Fruit fly (Drosophila melanogaster) whole organism, embryonic: Measurements from ENCODE around the gene jim.
A peak's percentile ranks its signal among the peaks of the same experiment; 100 is the strongest.

ENCODE experiments used
- CG10654 ChIP-seq: fragments of 200-800 bp; sonication (Bioruptor generic); optimal IDR thresholded peaks from 2 replicates; lab custom pipeline; 2016; ENCODE audit warnings: missing biosample characterization, missing genetic modification characterization
- CG12219 ChIP-seq: fragments of 200-800 bp; sonication (Bioruptor generic); optimal IDR thresholded peaks from 3 replicates; lab custom pipeline; 2018; ENCODE audit warnings: missing biosample characterization, mild to moderate bottlenecking, missing genetic modification characterization
- CG12769 ChIP-seq: fragments of 200-800 bp; sonication (Bioruptor generic); optimal IDR thresholded peaks from 2 replicates; lab custom pipeline; 2019; ENCODE audit warnings: missing biosample characterization, mild to moderate bottlenecking, missing genetic modification characterization, moderate library complexity
- CG13296 ChIP-seq: fragments of 200-800 bp; sonication (Bioruptor generic); optimal IDR thresholded peaks from 3 replicates; lab custom pipeline; 2018; ENCODE audit warnings: missing biosample characterization, mild to moderate bottlenecking, missing genetic modification characterization
- CG13775 ChIP-seq: fragments of 200-800 bp; sonication (Bioruptor generic); optimal IDR thresholded peaks from 3 replicates; lab custom pipeline; 2017; ENCODE audit warnings: missing biosample characterization, mild to moderate bottlenecking, missing genetic modification characterization
- CG17612 ChIP-seq: fragments of 200-800 bp; sonication (Bioruptor generic); IDR thresholded peaks from 2 replicates; pipeline ENCODE4 v1.3.6; 2022; ENCODE audit warnings: missing biosample characterization, missing genetic modification characterization
- CG17802 ChIP-seq: fragments of 200-800 bp; sonication (Bioruptor generic); optimal IDR thresholded peaks from 2 replicates; lab custom pipeline; 2018; ENCODE audit warnings: missing biosample characterization, mild to moderate bottlenecking, missing genetic modification characterization, moderate library complexity
- CG2116 ChIP-seq: fragments of 200-800 bp; sonication (Bioruptor generic); optimal IDR thresholded peaks from 3 replicates; lab custom pipeline; 2018; ENCODE audit warnings: missing biosample characterization, mild to moderate bottlenecking, missing genetic modification characterization
- CG2678 ChIP-seq: fragments of 200-800 bp; sonication (Bioruptor generic); optimal IDR thresholded peaks from 3 replicates; lab custom pipeline; 2019; ENCODE audit warnings: missing biosample characterization, mild to moderate bottlenecking, missing genetic modification characterization, moderate library complexity
- CG6813 ChIP-seq: fragments of 200-800 bp; sonication (Bioruptor generic); optimal IDR thresholded peaks from 2 replicates; lab custom pipeline; 2017; ENCODE audit warnings: missing biosample characterization, missing genetic modification characterization, mild to moderate bottlenecking, moderate library complexity, missing genetic modification reagents
- CG7745 ChIP-seq: fragments of 200-800 bp; sonication (Bioruptor generic); optimal IDR thresholded peaks from 2 replicates; lab custom pipeline; 2018; ENCODE audit warnings: missing biosample characterization, mild to moderate bottlenecking, missing genetic modification characterization, moderate library complexity
- CrebB ChIP-seq: fragments of 200-800 bp; sonication (Bioruptor generic); optimal IDR thresholded peaks from 3 replicates; lab custom pipeline; 2018; ENCODE audit warnings: missing biosample characterization, mild to moderate bottlenecking, missing genetic modification characterization
- D ChIP-seq, 2 experiments: fragments of 200-800 bp in 1 of 2; fragments of >200 bp in 1 of 2; sonication (Bioruptor generic) in 1 of 2; optimal IDR thresholded peaks; 2 replicates in 1 of 2; 3 replicates in 1 of 2; lab custom pipeline; 2017; ENCODE audit warnings: mild to moderate bottlenecking in 1 of 2, missing biosample characterization in 1 of 2, missing genetic modification characterization in 1 of 2, missing genetic modification reagents in 1 of 2
- D19B ChIP-seq: fragments of 200-800 bp; sonication (Bioruptor generic); optimal IDR thresholded peaks from 2 replicates; lab custom pipeline; 2017; ENCODE audit warnings: missing biosample characterization, mild to moderate bottlenecking, missing genetic modification characterization
- ERR ChIP-seq: fragments of 200-800 bp; sonication (Bioruptor generic); optimal IDR thresholded peaks from 2 replicates; lab custom pipeline; 2016; ENCODE audit warnings: missing biosample characterization, missing genetic modification characterization
- Ets65A ChIP-seq: fragments of 200-800 bp; sonication (Bioruptor generic); peaks from one replicate; lab custom pipeline; 2016; ENCODE audit warnings: missing biosample characterization, missing genetic modification characterization
- HHEX ChIP-seq: fragments of 200-800 bp; sonication (Bioruptor generic); optimal IDR thresholded peaks from 3 replicates; lab custom pipeline; 2017; ENCODE audit warnings: missing biosample characterization, mild to moderate bottlenecking, missing genetic modification characterization, missing genetic modification reagents
- HmgZ ChIP-seq: fragments of 200-800 bp; sonication (Bioruptor generic); optimal IDR thresholded peaks from 2 replicates; lab custom pipeline; 2018; ENCODE audit warnings: missing biosample characterization, mild to moderate bottlenecking, missing genetic modification characterization
- Hsf ChIP-seq: fragments of 200-800 bp; sonication (Bioruptor generic); optimal IDR thresholded peaks from 3 replicates; lab custom pipeline; 2016; ENCODE audit warnings: missing biosample characterization, missing genetic modification characterization
- Lpt ChIP-seq: fragments of >200 bp; optimal IDR thresholded peaks from 2 replicates; lab custom pipeline; 2018; ENCODE audit warnings: missing biosample characterization, missing genetic modification characterization
- NC2β ChIP-seq: fragments of 200-800 bp; sonication (Bioruptor generic); optimal IDR thresholded peaks from 2 replicates; lab custom pipeline; 2016; ENCODE audit warnings: missing biosample characterization, missing genetic modification characterization
- Pdp1 ChIP-seq, 2 experiments: fragments of 200-800 bp; sonication (Bioruptor generic); optimal IDR thresholded peaks; 3 replicates each; lab custom pipeline; 2016; ENCODE audit warnings: missing biosample characterization in 2 of 2, missing genetic modification characterization in 2 of 2, mild to moderate bottlenecking in 1 of 2, moderate library complexity in 1 of 2
- Scr ChIP-seq: fragments of 200-800 bp; sonication (Bioruptor generic); IDR thresholded peaks from 2 replicates; pipeline ENCODE4 v1.3.6; 2022; ENCODE audit warnings: missing biosample characterization, missing genetic modification characterization; ENCODE audit not compliant: partially characterized antibody
- Six4 ChIP-seq: fragments of 200-800 bp; sonication (Bioruptor generic); optimal IDR thresholded peaks from 2 replicates; lab custom pipeline; 2016; ENCODE audit warnings: missing biosample characterization, missing genetic modification characterization
- Sox102F ChIP-seq: fragments of 200-800 bp; sonication (Bioruptor generic); optimal IDR thresholded peaks from 2 replicates; lab custom pipeline; 2018; ENCODE audit warnings: missing biosample characterization, mild to moderate bottlenecking, missing genetic modification characterization, moderate library complexity
- abd-A ChIP-seq: fragments of 200-800 bp; sonication (Bioruptor generic); optimal IDR thresholded peaks from 3 replicates; lab custom pipeline; 2019; ENCODE audit warnings: missing biosample characterization, mild to moderate bottlenecking, missing genetic modification characterization, moderate library complexity
- bigmax ChIP-seq: fragments of 200-800 bp; sonication (Bioruptor generic); optimal IDR thresholded peaks from 2 replicates; lab custom pipeline; 2018; ENCODE audit warnings: missing biosample characterization, mild to moderate bottlenecking, missing genetic modification characterization
- cad ChIP-seq: fragments of >200 bp; optimal IDR thresholded peaks from 2 replicates; lab custom pipeline; 2017; ENCODE audit warnings: missing biosample characterization, missing genetic modification characterization
- dan ChIP-seq: fragments of 200-800 bp; sonication (Bioruptor generic); IDR thresholded peaks from 2 replicates; pipeline ENCODE4 v1.3.6; 2022; ENCODE audit warnings: missing biosample characterization, missing genetic modification characterization
- ham ChIP-seq: fragments of 200-800 bp; sonication (Bioruptor generic); IDR thresholded peaks from 2 replicates; pipeline ENCODE4 v1.3.6; 2022; ENCODE audit warnings: missing biosample characterization, missing genetic modification characterization
- hkb ChIP-seq, 2 experiments: fragments of 200-800 bp in 1 of 2; fragments of >200 bp in 1 of 2; sonication (Bioruptor generic) in 1 of 2; IDR thresholded peaks in 1 of 2; optimal IDR thresholded peaks in 1 of 2; 2 replicates each; pipeline versions ENCODE4 v1.3.6 to Lab custom; 2017 to 2022; ENCODE audit warnings: missing biosample characterization in 1 of 2, missing genetic modification characterization in 1 of 2
- ind ChIP-seq: fragments of 200-800 bp; sonication (Bioruptor generic); optimal IDR thresholded peaks from 3 replicates; lab custom pipeline; 2016; ENCODE audit warnings: missing biosample characterization, missing genetic modification characterization
- inv ChIP-seq: fragments of 200-800 bp; sonication (Bioruptor generic); IDR thresholded peaks from 2 replicates; pipeline ENCODE4 v1.3.6; 2022; ENCODE audit warnings: missing biosample characterization, missing genetic modification characterization; ENCODE audit not compliant: partially characterized antibody
- lov ChIP-seq, 2 experiments: fragments of 200-800 bp in 1 of 2; fragments of >200 bp in 1 of 2; sonication (Bioruptor generic) in 1 of 2; IDR thresholded peaks in 1 of 2; optimal IDR thresholded peaks in 1 of 2; 2 replicates in 1 of 2; 3 replicates in 1 of 2; pipeline versions ENCODE4 v1.3.6 to Lab custom; 2017 to 2022; ENCODE audit warnings: missing biosample characterization in 1 of 2, missing genetic modification characterization in 1 of 2
- mam ChIP-seq: fragments of 200-800 bp; sonication (Bioruptor generic); optimal IDR thresholded peaks from 3 replicates; lab custom pipeline; 2016; ENCODE audit warnings: missing biosample characterization, missing genetic modification characterization
- mirr ChIP-seq: fragments of 200-800 bp; sonication (Bioruptor generic); optimal IDR thresholded peaks from 3 replicates; lab custom pipeline; 2018; ENCODE audit warnings: missing biosample characterization, mild to moderate bottlenecking, missing genetic modification characterization
- odd ChIP-seq: fragments of 200-800 bp; sonication (Bioruptor generic); optimal IDR thresholded peaks from 2 replicates; lab custom pipeline; 2017; ENCODE audit warnings: missing biosample characterization, mild to moderate bottlenecking, missing genetic modification characterization
- pan ChIP-seq, 4 experiments: fragments of >200 bp in 3 of 4; fragments of 200-800 bp in 1 of 4; sonication (Bioruptor generic) in 1 of 4; optimal IDR thresholded peaks in 3 of 4; IDR thresholded peaks in 1 of 4; 2 replicates each; pipeline versions ENCODE4 v1.3.6 to Lab custom; 2017 to 2022; ENCODE audit warnings: missing biosample characterization in 2 of 4, missing genetic modification characterization in 2 of 4, mixed read lengths in 1 of 4
- repo ChIP-seq: fragments of 200-800 bp; sonication (Bioruptor generic); optimal IDR thresholded peaks from 2 replicates; lab custom pipeline; 2016; ENCODE audit warnings: missing biosample characterization, missing genetic modification characterization
- rib ChIP-seq: fragments of 200-800 bp; sonication (Bioruptor generic); IDR thresholded peaks from 2 replicates; pipeline ENCODE4 v1.3.6; 2022; ENCODE audit warnings: missing biosample characterization, missing genetic modification characterization
- schlank ChIP-seq: fragments of 200-800 bp; sonication (Bioruptor generic); optimal IDR thresholded peaks from 2 replicates; lab custom pipeline; 2018; ENCODE audit warnings: missing biosample characterization, mild to moderate bottlenecking, missing genetic modification characterization
- sens ChIP-seq: fragments of 200-800 bp; sonication (Bioruptor generic); peaks from one replicate; lab custom pipeline; 2016; ENCODE audit warnings: missing biosample characterization, missing genetic modification characterization
- stc ChIP-seq: fragments of 200-800 bp; sonication (Bioruptor generic); IDR thresholded peaks from 2 replicates; pipeline ENCODE4 v1.3.6; 2022; ENCODE audit warnings: missing biosample characterization, missing genetic modification characterization
- tio ChIP-seq: fragments of 200-800 bp; sonication (Bioruptor generic); optimal IDR thresholded peaks from 2 replicates; lab custom pipeline; 2017; ENCODE audit warnings: missing biosample characterization, missing genetic modification characterization, inconsistent platforms
- wek ChIP-seq: fragments of 200-800 bp; sonication (Bioruptor generic); optimal IDR thresholded peaks from 3 replicates; lab custom pipeline; 2018; ENCODE audit warnings: missing biosample characterization, mild to moderate bottlenecking, missing genetic modification characterization, moderate library complexity
- zfh1 ChIP-seq: fragments of 200-800 bp; sonication (Bioruptor generic); IDR thresholded peaks from 3 replicates; pipeline ENCODE4 v1.3.6; 2022; ENCODE audit warnings: missing biosample characterization, missing genetic modification characterization
- zfh2 ChIP-seq: fragments of 200-800 bp; sonication (Bioruptor generic); optimal IDR thresholded peaks from 2 replicates; lab custom pipeline; 2016; ENCODE audit warnings: missing biosample characterization, missing genetic modification characterization

jim gene

DNA sequence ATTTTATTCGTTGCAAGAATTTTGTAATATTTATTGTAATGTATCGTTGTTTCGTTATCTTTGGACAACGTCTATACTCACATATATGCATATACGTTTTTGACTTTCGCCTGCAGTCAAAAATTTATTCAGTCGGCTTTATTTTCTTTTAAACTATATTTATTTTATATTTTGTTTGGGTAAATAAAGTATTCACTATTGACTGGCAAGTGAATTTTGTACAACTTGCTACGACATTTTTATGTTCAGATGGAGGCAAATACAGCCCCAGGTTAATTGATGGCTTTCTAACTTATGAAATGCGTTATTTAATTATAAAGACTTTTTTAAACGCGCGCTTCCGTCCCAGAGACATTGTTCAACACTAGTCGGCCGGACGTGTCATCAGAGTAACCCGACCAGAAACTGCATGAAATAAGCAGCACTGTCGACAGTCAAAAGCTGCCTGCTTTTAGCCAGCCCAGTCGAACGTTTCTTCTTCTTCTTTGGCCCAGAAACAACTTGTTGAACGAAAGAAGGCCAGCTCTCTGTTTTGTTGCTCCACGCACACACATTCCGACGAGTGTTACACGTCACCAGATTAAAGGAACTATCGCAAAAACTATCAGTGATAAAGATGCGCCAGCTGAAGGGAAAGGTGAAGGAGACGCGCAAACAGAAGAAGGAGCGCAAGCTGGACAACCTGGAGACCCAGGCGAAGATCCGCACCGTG lies 28.5 kb upstream of the jim start, which contains the start of gene CG33169 (continued):
- TF ChIP-seq odd (GFP tag; lab: Kevin White, UChicago), result no peak
- peak; percentile 100 for TF ChIP-seq Ets65A (GFP tag; lab: Kevin White, UChicago)
- no peak for TF ChIP-seq cad (GFP tag; lab: Kevin White, UChicago)
- TF ChIP-seq abd-A (tag; lab: Kevin White, UChicago), result no peak
- TF ChIP-seq Pdp1 (GFP tag; optimal IDR thresholded peaks at IDR 0.05; lab: Kevin White, UChicago), result peak; percentile 91 to 94
- peak; percentile 71 for TF ChIP-seq CG13296
- TF ChIP-seq D (optimal IDR thresholded peaks at IDR 0.05; lab: Kevin White, UChicago), result no peak
- TF ChIP-seq D (GFP tag; optimal IDR thresholded peaks at IDR 0.05; lab: Kevin White, UChicago), result no peak
- peak; percentile 62 for TF ChIP-seq Scr (GFP tag; lab: Robert Waterston, UW)
- peak; percentile 44 for TF ChIP-seq D19B
- no peak for TF ChIP-seq CG7745 (tag; lab: Kevin White, UChicago)
- peak; percentile 36 for TF ChIP-seq Six4 (GFP tag; lab: Kevin White, UChicago)
- peak; percentile 80 for TF ChIP-seq CG10654 (GFP tag; lab: Kevin White, UChicago)
- TF ChIP-seq repo, result peak; percentile 87
- peak; percentile 89 for TF ChIP-seq zfh1 (GFP tag; lab: Robert Waterston, UW)
- TF ChIP-seq zfh2 (GFP tag; lab: Kevin White, UChicago), result peak; percentile 93
- peak; percentile 94 for TF ChIP-seq mirr (GFP tag; lab: Kevin White, UChicago)
- peak; percentile 56 for TF ChIP-seq CG12219 (GFP tag; lab: Kevin White, UChicago)
- TF ChIP-seq lov (optimal IDR thresholded peaks at IDR 0.05; lab: Kevin White, UChicago), result no peak
- 0 out of 3 replicates have a peak, but pooled peaks have one; percentile 71 for TF ChIP-seq lov (GFP tag; IDR thresholded peaks at IDR 0.05; lab: Robert Waterston, UW)
- TF ChIP-seq CG2116, result peak; percentile 70
- TF ChIP-seq CG2678 (tag; lab: Kevin White, UChicago), result no peak
- peak; percentile 70 for TF ChIP-seq stc (GFP tag; lab: Robert Waterston, UW)
- peak; percentile 57 for TF ChIP-seq CG13775 (GFP tag; lab: Kevin White, UChicago)
- peak; percentile 61 for TF ChIP-seq inv
- TF ChIP-seq dan (GFP tag; lab: Robert Waterston, UW), result no peak
- peak; percentile 85 for TF ChIP-seq ind (GFP tag; lab: Kevin White, UChicago)
- TF ChIP-seq CrebB (tag; lab: Kevin White, UChicago), result peak; percentile 82
- TF ChIP-seq CG17612 (GFP tag; lab: Robert Waterston, UW), result peak; percentile 88
- TF ChIP-seq NC2β, result peak; percentile 84
- peak; percentile 61 for TF ChIP-seq bigmax
- TF ChIP-seq sens (GFP tag; lab: Kevin White, UChicago), result peak; percentile 84
- peak; percentile 87 for TF ChIP-seq Hsf (GFP tag; lab: Kevin White, UChicago)
- peak; percentile 67 for TF ChIP-seq CG17802 (tag; lab: Kevin White, UChicago)
- peak; percentile 78 for TF ChIP-seq HHEX (GFP tag; lab: Kevin White, UChicago)
- TF ChIP-seq hkb (optimal IDR thresholded peaks at IDR 0.05; lab: Kevin White, UChicago), result no peak
- peak; percentile 74 for TF ChIP-seq hkb (GFP tag; IDR thresholded peaks at IDR 0.05; lab: Robert Waterston, UW)
- TF ChIP-seq Sox102F, result peak; percentile 59
- TF ChIP-seq ham (GFP tag; lab: Robert Waterston, UW), result peak; percentile 72; the same call in 1 of the 2 replicates
- TF ChIP-seq ERR (GFP tag; lab: Kevin White, UChicago), result peak; percentile 90
- TF ChIP-seq wek, result peak; percentile 54
- TF ChIP-seq rib, result peak; percentile 89
- peak; percentile 29 for TF ChIP-seq tio
- TF ChIP-seq Lpt (GFP tag; lab: Kevin White, UChicago), result no peak
- TF ChIP-seq CG6813, result peak; percentile 43
- peak; percentile 93 for TF ChIP-seq CG12769
- TF ChIP-seq schlank (tag; lab: Kevin White, UChicago), result peak; percentile 63
- peak; percentile 97 for TF ChIP-seq HmgZ (tag; lab: Kevin White, UChicago)
- TF ChIP-seq mam (GFP tag; lab: Kevin White, UChicago), result peak; percentile 96
- TF ChIP-seq pan (optimal IDR thresholded peaks at IDR 0.05; lab: Kevin White, UChicago), result no peak
- peak in 1 of 2 experiments; percentile 81 for TF ChIP-seq pan (GFP tag; optimal IDR thresholded peaks at IDR 0.05 in 1 of 2, IDR thresholded peaks at IDR 0.05 in 1 of 2)
